Fruit fly (Drosophila melanogaster): ENCODE data around the gene CG13712.

Gene CG13712

dm6 chr3L:4698032-4698431 lies 11.7 kb downstream of the CG13712 start (continued):
- TF ChIP-seq org-1 (GFP tag; optimal IDR thresholded peaks at IDR 0.05): peak; percentile 62
- peak; percentile 79 for TF ChIP-seq CG4424 (GFP tag; optimal IDR thresholded peaks at IDR 0.05)
- peak; percentile 75 for TF ChIP-seq CG1602 (GFP tag; optimal IDR thresholded peaks at IDR 0.05)
- peak; percentile 75 for TF ChIP-seq Bdp1 (GFP tag; optimal IDR thresholded peaks at IDR 0.05)
- TF ChIP-seq nmo (GFP tag; optimal IDR thresholded peaks at IDR 0.05): peak; percentile 87
- TF ChIP-seq CG11504 (tag; optimal IDR thresholded peaks at IDR 0.05): peak; percentile 89
- TF ChIP-seq CG9817 (tag; optimal IDR thresholded peaks at IDR 0.05): peak; percentile 86
- peak; percentile 80 for TF ChIP-seq CG18764 (GFP tag; optimal IDR thresholded peaks at IDR 0.05)
- no peak for TF ChIP-seq CG30020 (tag; optimal IDR thresholded peaks at IDR 0.05)
- TF ChIP-seq croc (GFP tag; conservative IDR thresholded peaks at IDR 0.05): peak; percentile 60; the same call in 2 of the 3 replicates
- peak; percentile 65 for TF ChIP-seq dmrt11E (tag; optimal IDR thresholded peaks at IDR 0.05)
- no peak for TF ChIP-seq ato (GFP tag; IDR thresholded peaks at IDR 0.05; ENCODE audit: partially characterized antibody)
- peak; percentile 48 for TF ChIP-seq slou (GFP tag; optimal IDR thresholded peaks at IDR 0.05)
- TF ChIP-seq CG12104 (GFP tag; optimal IDR thresholded peaks at IDR 0.05): peak; percentile 80
- TF ChIP-seq CG12071 (GFP tag; optimal IDR thresholded peaks at IDR 0.05): peak; percentile 90
- TF ChIP-seq C15 (GFP tag; IDR thresholded peaks at IDR 0.05): peak; percentile 80
- peak; percentile 48 for TF ChIP-seq cato (GFP tag; optimal IDR thresholded peaks at IDR 0.05; ENCODE audit: borderline replicate concordance)
- peak; percentile 73 for TF ChIP-seq CG15514 (GFP tag; optimal IDR thresholded peaks at IDR 0.05)
- TF ChIP-seq Dbx (GFP tag; IDR thresholded peaks at IDR 0.05): peak; percentile 88
- TF ChIP-seq CG9727 (GFP tag; optimal IDR thresholded peaks at IDR 0.05): peak; percentile 61
- TF ChIP-seq CG3065 (GFP tag; optimal IDR thresholded peaks at IDR 0.05): peak; percentile 29
- TF ChIP-seq CHES-1-like (GFP tag; optimal IDR thresholded peaks at IDR 0.05): peak; percentile 82
- TF ChIP-seq CG10147 (GFP tag; optimal IDR thresholded peaks at IDR 0.05): peak; percentile 76
- peak; percentile 54; the same call in 1 of the 2 replicates for TF ChIP-seq dati (GFP tag; IDR thresholded peaks at IDR 0.05)
- no peak for TF ChIP-seq sna (GFP tag; IDR thresholded peaks at IDR 0.05; ENCODE audit: partially characterized antibody)
- peak; percentile 65; the same call in 1 of the 2 replicates for TF ChIP-seq aop (GFP tag; IDR thresholded peaks at IDR 0.05)
- TF ChIP-seq cg (GFP tag; optimal IDR thresholded peaks at IDR 0.05): no peak
- no peak for TF ChIP-seq GATAe (GFP tag; conservative IDR thresholded peaks at IDR 0.05)
- TF ChIP-seq esg (GFP tag; conservative IDR thresholded peaks at IDR 0.05): peak; percentile 77
- peak; percentile 72 for TF ChIP-seq NC2β (GFP tag; optimal IDR thresholded peaks at IDR 0.05)
- peak; percentile 78 for TF ChIP-seq CG18619 (GFP tag; optimal IDR thresholded peaks at IDR 0.05)
- no peak for TF ChIP-seq Kr (GFP tag; optimal IDR thresholded peaks at IDR 0.05)
- peak; percentile 68 for TF ChIP-seq CG9215 (GFP tag; IDR thresholded peaks at IDR 0.05)
- TF ChIP-seq CG34376 (GFP tag; optimal IDR thresholded peaks at IDR 0.05): peak; percentile 38
- no peak for TF ChIP-seq pan (optimal IDR thresholded peaks at IDR 0.05)
- TF ChIP-seq pan (GFP tag; optimal IDR thresholded peaks at IDR 0.05 in 1 of 2, IDR thresholded peaks at IDR 0.05 in 1 of 2): peak in 1 of 2 experiments; percentile 87
- TF ChIP-seq Ada2b (GFP tag; IDR thresholded peaks at IDR 0.05): peak; percentile 92
- peak; percentile 73 to 89 for TF ChIP-seq Hr51 (GFP tag; optimal IDR thresholded peaks at IDR 0.05)
- peak in 1 of 2 experiments; percentile 19 for TF ChIP-seq crp (GFP tag; optimal IDR thresholded peaks at IDR 0.05)
- TF ChIP-seq CG4730 (GFP tag; IDR thresholded peaks at IDR 0.05): peak; percentile 72
- TF ChIP-seq inv (GFP tag; IDR thresholded peaks at IDR 0.05; ENCODE audit: partially characterized antibody): no peak
- no peak for TF ChIP-seq stwl (tag; optimal IDR thresholded peaks at IDR 0.05)
- peak; percentile 21 for TF ChIP-seq psq (GFP tag; optimal IDR thresholded peaks at IDR 0.05)
- TF ChIP-seq CG1529 (GFP tag; optimal IDR thresholded peaks at IDR 0.05): peak; percentile 71
- TF ChIP-seq Hr39 (optimal IDR thresholded peaks at IDR 0.05): no peak
- peak; percentile 73 for TF ChIP-seq Hr3 (GFP tag; optimal IDR thresholded peaks at IDR 0.05)
- peak; percentile 71 for TF ChIP-seq fd64A (GFP tag; optimal IDR thresholded peaks at IDR 0.05)
- peak; percentile 84 for TF ChIP-seq oc (tag; optimal IDR thresholded peaks at IDR 0.05)
- TF ChIP-seq CG11398 (GFP tag; optimal IDR thresholded peaks at IDR 0.05): peak; percentile 80
- TF ChIP-seq pnt (GFP tag; optimal IDR thresholded peaks at IDR 0.05): peak; percentile 73
- peak; percentile 69 for TF ChIP-seq CG14710 (tag; optimal IDR thresholded peaks at IDR 0.05)

Data from whole organism, embryonic.